Worm (Caenorhabditis elegans) whole organism, midembryonic: Measurements from ENCODE around the gene nhr-246.

Experiments
- cog-1 ChIP-seq: sonication (generic microtip); optimal IDR thresholded peaks from 2 replicates; lab custom pipeline; 2016; ENCODE audit warnings: missing genetic modification characterization, missing compliant biosample characterization
- flt-1 ChIP-seq: fragments of 200-800 bp; sonication (Bioruptor generic); IDR thresholded peaks from 2 replicates; pipeline ENCODE4 v1.3.6; 2022; ENCODE audit warnings: missing genetic modification characterization, missing compliant biosample characterization
- klf-2 ChIP-seq: fragments of 200-800 bp; sonication (Bioruptor generic); conservative IDR thresholded peaks from 2 replicates; pipeline ENCODE4 v1.3.6; 2022; ENCODE audit warnings: missing genetic modification reagents, missing genetic modification characterization, missing compliant biosample characterization
- med-1 ChIP-seq: sonication (generic microtip); optimal IDR thresholded peaks from 2 replicates; lab custom pipeline; 2017; ENCODE audit warnings: missing genetic modification characterization, mild to moderate bottlenecking, missing compliant biosample characterization, antibody characterized with exemption, missing genetic modification reagents; ENCODE audit not compliant: insufficient read depth
- ref-1 ChIP-seq: fragments of 200-800 bp; sonication (Bioruptor generic); conservative IDR thresholded peaks from 2 replicates; pipeline ENCODE4 v1.3.6; 2022; ENCODE audit warnings: missing genetic modification reagents, missing genetic modification characterization, missing compliant biosample characterization
- tab-1 ChIP-seq: fragments of 200-800 bp; sonication (Bioruptor generic); IDR thresholded peaks from 2 replicates; pipeline ENCODE4 v1.3.6; 2022; ENCODE audit warnings: missing genetic modification characterization, missing compliant biosample characterization
- ztf-23 ChIP-seq: fragments of 200-800 bp; sonication (Bioruptor generic); IDR thresholded peaks from 2 replicates; pipeline ENCODE4 v1.3.6; 2022; ENCODE audit warnings: missing genetic modification reagents, missing genetic modification characterization, missing compliant biosample characterization
- ztf-29 ChIP-seq: fragments of 200-800 bp; sonication (Bioruptor generic); IDR thresholded peaks from 2 replicates; pipeline ENCODE4 v1.3.6; 2022; ENCODE audit warnings: missing genetic modification reagents, missing genetic modification characterization, missing compliant biosample characterization

DNA sequence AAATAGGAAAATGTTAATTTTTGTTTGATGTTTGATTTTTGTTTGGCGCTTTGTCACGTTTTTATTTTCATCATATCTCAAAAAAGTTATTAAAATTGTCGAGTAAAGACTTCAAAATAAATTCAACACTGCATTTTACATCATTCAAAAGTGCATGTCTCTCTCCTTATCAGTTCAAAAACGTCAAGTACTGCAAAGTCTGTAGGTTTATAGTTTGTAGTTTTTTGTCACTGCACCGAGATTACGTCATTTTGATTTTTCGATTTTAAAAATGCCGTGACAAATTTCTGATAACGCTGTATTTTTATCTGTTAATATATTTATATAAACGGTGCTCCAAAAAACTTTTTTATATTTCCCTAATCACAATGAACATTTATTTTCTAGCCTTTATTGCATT, 38.4 kb downstream of the nhr-246 start, which contains the start of gene C29F3.7:
- TF ChIP-seq med-1 = no peak
- no peak for TF ChIP-seq ref-1 (GFP tag; lab: Robert Waterston, UW)
- no peak for TF ChIP-seq flt-1
- no peak for TF ChIP-seq ztf-29 (GFP tag; lab: Robert Waterston, UW)
- no peak for TF ChIP-seq tab-1 (GFP tag; lab: Robert Waterston, UW)
- TF ChIP-seq cog-1 (tag; lab: Kevin White, UChicago) = no peak
- no peak for TF ChIP-seq klf-2 (GFP tag; lab: Robert Waterston, UW)
- no peak for TF ChIP-seq ztf-23 (GFP tag; lab: Robert Waterston, UW)
